Worm (Caenorhabditis elegans) whole organism, early embryonic: ENCODE data around the gene fbxa-210.

ENCODE experiments used
- aly-1 ChIP-seq: sonication (generic microtip); optimal IDR thresholded peaks from 2 replicates; lab custom pipeline; 2016; ENCODE audit warnings: missing genetic modification characterization, missing compliant biosample characterization
- ama-1 ChIP-seq: fragments of 150-350 bp; optimal IDR thresholded peaks from 2 replicates; lab custom pipeline; 2014
- flt-1 ChIP-seq: fragments of 200-800 bp; sonication (Bioruptor generic); IDR thresholded peaks from 2 replicates; pipeline ENCODE4 v1.3.6; 2022; ENCODE audit warnings: missing genetic modification characterization, missing compliant biosample characterization
- hmbx-1 ChIP-seq: sonication (generic microtip); optimal IDR thresholded peaks from 2 replicates; lab custom pipeline; 2016; ENCODE audit warnings: mild to moderate bottlenecking, missing genetic modification characterization, missing compliant biosample characterization
- hmg-4 ChIP-seq: fragments of 200-800 bp; sonication (Bioruptor generic); optimal IDR thresholded peaks from 2 replicates; lab custom pipeline; 2018; ENCODE audit warnings: mild to moderate bottlenecking, missing genetic modification characterization, missing compliant biosample characterization
- tbx-11 ChIP-seq: fragments of 200-800 bp; sonication (Bioruptor generic); IDR thresholded peaks from 2 replicates; pipeline ENCODE4 v1.3.6; 2022; ENCODE audit warnings: missing genetic modification characterization, missing compliant biosample characterization
- tbx-37 ChIP-seq: fragments of 200-800 bp; sonication (Bioruptor generic); conservative IDR thresholded peaks from 2 replicates; pipeline ENCODE4 v1.3.6; 2022; ENCODE audit warnings: missing genetic modification reagents, missing genetic modification characterization, missing compliant biosample characterization

ce11 chrV:18138695-18139094 lies 13.5 kb downstream of the fbxa-210 start, which contains the start of gene Y37H2A.10:
- TF ChIP-seq ama-1 (lab: Kevin White, UChicago), result no peak
- no peak for TF ChIP-seq hmbx-1 (tag; lab: Kevin White, UChicago)
- no peak for TF ChIP-seq tbx-11
- no peak for TF ChIP-seq tbx-37 (GFP tag; lab: Robert Waterston, UW)
- TF ChIP-seq hmg-4 (GFP tag; lab: Kevin White, UChicago), result no peak
- no peak for TF ChIP-seq flt-1
- no peak for TF ChIP-seq aly-1
